Worm (Caenorhabditis elegans): ENCODE data around the gene nhr-9.
"Not testable (repeated sequence)": the region's sequence is repeated elsewhere in the genome, so short reads cannot be mapped to it uniquely, and the experiment has no call there.

Gene nhr-9

ce11 chrIII:7122860-7123259 lies 27.6 kb downstream of the nhr-9 start, which contains the start of the genes B0280.9 and rpia-1:
TSS of gene B0280.9 (minus strand) at chrIII:7122895.
TSS of gene rpia-1 (plus strand) at chrIII:7123128.
- TF ChIP-seq ceh-83 (GFP tag; optimal IDR thresholded peaks at IDR 0.05) (no peak), ceh-39 (tag; optimal IDR thresholded peaks at IDR 0.05) (no peak), ces-1 (GFP tag; optimal IDR thresholded peaks at IDR 0.05) (peak; percentile 47), lsy-2 (tag; optimal IDR thresholded peaks at IDR 0.05) (peak; percentile 92)

ce11 chrIII:7124364-7124763 lies 29.1 kb downstream of the nhr-9 start, which contains the start of gene B0280.2:
TSS of gene B0280.2 (plus strand) at chrIII:7124664.
- TF ChIP-seq pha-4 (tag; optimal IDR thresholded peaks at IDR 0.05) (no peak), nhr-76 (tag; optimal IDR thresholded peaks at IDR 0.05) (no peak), elt-3 (tag; optimal IDR thresholded peaks at IDR 0.05) (no peak), lsy-2 (tag; optimal IDR thresholded peaks at IDR 0.05) (no peak), nhr-28 (tag; optimal IDR thresholded peaks at IDR 0.05) (no peak), ceh-43 (GFP tag; optimal IDR thresholded peaks at IDR 0.05) (no peak), sptf-1 (tag; optimal IDR thresholded peaks at IDR 0.05) (no peak), unc-120 (tag; optimal IDR thresholded peaks at IDR 0.05; ENCODE audit: poor library complexity, severe bottlenecking) (no peak), flh-1 (GFP tag; optimal IDR thresholded peaks at IDR 0.05) (no peak)

ce11 chrIII:7128601-7129000 lies 33.3 kb downstream of the nhr-9 start, which contains the start of gene viro-2:
TSS of gene viro-2 (plus strand) at chrIII:7128901.
- not testable (repeated sequence) for TF ChIP-seq nhr-76 (tag; optimal IDR thresholded peaks at IDR 0.05); nhr-237 (tag; optimal IDR thresholded peaks at IDR 0.05); sem-2 (GFP tag; optimal IDR thresholded peaks at IDR 0.05)

- TF ChIP-seq ceh-43 (GFP tag; optimal IDR thresholded peaks at IDR 0.05) (no peak), pha-4 (tag; optimal IDR thresholded peaks at IDR 0.05) (no peak), ces-1 (GFP tag; optimal IDR thresholded peaks at IDR 0.05) (peak; percentile 27)
These were observed 38.3 kb downstream of the nhr-9 start, which contains the start of the genes pot-1 and ggtb-1 for ce11 chrIII:7133559-7133958. TSS of gene pot-1 (minus strand) at chrIII:7133678. TSS of gene ggtb-1 (plus strand) at chrIII:7133766.

- no peak for TF ChIP-seq ceh-39 (tag; optimal IDR thresholded peaks at IDR 0.05)
- no peak for TF ChIP-seq blmp-1 (tag; optimal IDR thresholded peaks at IDR 0.05)
- no peak for TF ChIP-seq pha-4 (tag; optimal IDR thresholded peaks at IDR 0.05)
- no peak for TF ChIP-seq drap-1 (GFP tag; optimal IDR thresholded peaks at IDR 0.05)
- TF ChIP-seq sem-2 (GFP tag; optimal IDR thresholded peaks at IDR 0.05): no peak
- no peak for TF ChIP-seq lin-13 (tag; optimal IDR thresholded peaks at IDR 0.05)
- TF ChIP-seq hlh-1 (tag; optimal IDR thresholded peaks at IDR 0.05): no peak
- no peak for TF ChIP-seq cnd-1 (tag; optimal IDR thresholded peaks at IDR 0.05)
- no peak for TF ChIP-seq ceh-83 (GFP tag; optimal IDR thresholded peaks at IDR 0.05)
- no peak for TF ChIP-seq ham-2 (GFP tag; optimal IDR thresholded peaks at IDR 0.05)
- no peak for TF ChIP-seq unc-62 (GFP tag; optimal IDR thresholded peaks at IDR 0.05)
- TF ChIP-seq ces-1 (GFP tag; optimal IDR thresholded peaks at IDR 0.05): no peak
- TF ChIP-seq nhr-2 (tag; optimal IDR thresholded peaks at IDR 0.05): no peak
- TF ChIP-seq zip-8 (tag; optimal IDR thresholded peaks at IDR 0.05): no peak
- no peak for TF ChIP-seq unc-39 (tag; optimal IDR thresholded peaks at IDR 0.05)
- no peak for TF ChIP-seq elt-3 (tag; optimal IDR thresholded peaks at IDR 0.05)
- TF ChIP-seq mep-1 (tag; optimal IDR thresholded peaks at IDR 0.05): no peak
- no peak for TF ChIP-seq ceh-43 (GFP tag; optimal IDR thresholded peaks at IDR 0.05)
- no peak for TF ChIP-seq bed-3 (GFP tag; optimal IDR thresholded peaks at IDR 0.05)
These were observed 40.8 kb downstream of the nhr-9 start, which contains the start of gene B0280.17 for ce11 chrIII:7136015-7136414. TSS of gene B0280.17 (minus strand) at chrIII:7136115.

- no peak for TF ChIP-seq nhr-28 (tag; optimal IDR thresholded peaks at IDR 0.05)
- no peak for TF ChIP-seq tbx-8 (GFP tag; optimal IDR thresholded peaks at IDR 0.05)
- TF ChIP-seq cnd-1 (tag; optimal IDR thresholded peaks at IDR 0.05): no peak
- no peak for TF ChIP-seq ceh-83 (GFP tag; optimal IDR thresholded peaks at IDR 0.05)
- no peak for TF ChIP-seq nhr-76 (tag; optimal IDR thresholded peaks at IDR 0.05)
- TF ChIP-seq nhr-12 (tag; optimal IDR thresholded peaks at IDR 0.05): no peak
- no peak for TF ChIP-seq elt-3 (tag; optimal IDR thresholded peaks at IDR 0.05)
- no peak for TF ChIP-seq ham-2 (GFP tag; optimal IDR thresholded peaks at IDR 0.05)
- TF ChIP-seq lsy-2 (tag; optimal IDR thresholded peaks at IDR 0.05): no peak
- TF ChIP-seq lin-32 (GFP tag; optimal IDR thresholded peaks at IDR 0.05): no peak
These were observed 42.9 kb downstream of the nhr-9 start, which contains the start of gene B0280.11 for ce11 chrIII:7138178-7138577. TSS of gene B0280.11 (minus strand) at chrIII:7138278.
